Worm (Caenorhabditis elegans) whole organism, L1 larva: Measurements from ENCODE around the gene nmr-1.

Source experiments
- C16A3.4 ChIP-seq: fragments of 150-350 bp; optimal IDR thresholded peaks from 2 replicates; lab custom pipeline; 2014; ENCODE audit warnings: missing biosample characterization, missing genetic modification characterization
- alr-1 ChIP-seq: fragments of 200-800 bp; sonication (Bioruptor generic); optimal IDR thresholded peaks from 2 replicates; lab custom pipeline; 2018; ENCODE audit warnings: borderline replicate concordance, mild to moderate bottlenecking, missing genetic modification characterization, missing compliant biosample characterization
- ceh-63 ChIP-seq: fragments of 200-800 bp; sonication (Bioruptor generic); optimal IDR thresholded peaks from 2 replicates; lab custom pipeline; 2018; ENCODE audit warnings: mild to moderate bottlenecking, missing genetic modification characterization, missing compliant biosample characterization
- ceh-8 ChIP-seq: fragments of 200-800 bp; sonication (Bioruptor generic); optimal IDR thresholded peaks from 2 replicates; lab custom pipeline; 2018; ENCODE audit warnings: mild to moderate bottlenecking, missing genetic modification characterization, moderate library complexity, missing compliant biosample characterization
- ceh-82 ChIP-seq, 3 experiments: fragments of 150-350 bp in 1 of 3; sonication (generic microtip) in 2 of 3; optimal IDR thresholded peaks; 2 replicates each; lab custom pipeline; 2014 to 2017; ENCODE audit warnings: missing biosample characterization in 3 of 3, missing genetic modification characterization in 3 of 3
- dsc-1 ChIP-seq: sonication (generic microtip); optimal IDR thresholded peaks from 2 replicates; lab custom pipeline; 2016; ENCODE audit warnings: mild to moderate bottlenecking, missing genetic modification characterization, missing compliant biosample characterization
- efl-1 ChIP-seq, 4 experiments: fragments of 150-350 bp; optimal IDR thresholded peaks in 3 of 4; peaks in 1 of 4; 1 replicate in 1 of 4; 2 replicates in 3 of 4; lab custom pipeline; 2014; ENCODE audit warnings: missing biosample characterization in 2 of 4, missing genetic modification characterization in 2 of 4, missing genetic modification reagents in 2 of 4
- ets-5 ChIP-seq: fragments of 200-800 bp; sonication (Bioruptor generic); IDR thresholded peaks from 2 replicates; pipeline ENCODE4 v1.3.6; 2022; ENCODE audit warnings: missing genetic modification characterization, missing compliant biosample characterization
- fkh-10 ChIP-seq: sonication (generic microtip); optimal IDR thresholded peaks from 2 replicates; lab custom pipeline; 2017; ENCODE audit warnings: missing biosample characterization, missing genetic modification reagents, missing genetic modification characterization
- grh-1 ChIP-seq: fragments of 200-800 bp; sonication (Bioruptor generic); IDR thresholded peaks from 2 replicates; pipeline ENCODE4 v1.3.6; 2022; ENCODE audit warnings: missing genetic modification reagents, missing genetic modification characterization, missing compliant biosample characterization
- lin-14 ChIP-seq: fragments of 200-800 bp; sonication (Bioruptor generic); optimal IDR thresholded peaks from 2 replicates; lab custom pipeline; 2018; ENCODE audit warnings: mild to moderate bottlenecking, missing genetic modification characterization, moderate library complexity, missing compliant biosample characterization
- mab-9 ChIP-seq: fragments of 200-800 bp; sonication (Bioruptor generic); IDR thresholded peaks from 2 replicates; pipeline ENCODE4 v1.3.6; 2022; ENCODE audit warnings: missing genetic modification reagents, missing genetic modification characterization, missing compliant biosample characterization
- mdl-1 ChIP-seq, 2 experiments: fragments of 150-350 bp; optimal IDR thresholded peaks; 2 replicates each; lab custom pipeline; 2014 to 2017; ENCODE audit warnings: missing biosample characterization in 2 of 2, missing genetic modification characterization in 2 of 2, inconsistent platforms in 1 of 2
- mef-2 ChIP-seq: fragments of 150-350 bp; optimal IDR thresholded peaks from 2 replicates; lab custom pipeline; 2014; ENCODE audit warnings: missing biosample characterization, missing genetic modification characterization
- mep-1 ChIP-seq: fragments of 150-350 bp; optimal IDR thresholded peaks from 2 replicates; lab custom pipeline; 2014; ENCODE audit warnings: missing biosample characterization, missing genetic modification characterization
- nhr-19 ChIP-seq: fragments of 200-800 bp; sonication (Bioruptor generic); conservative IDR thresholded peaks from 2 replicates; pipeline ENCODE4 v1.3.6; 2022; ENCODE audit warnings: missing genetic modification characterization, missing compliant biosample characterization
- nhr-28 ChIP-seq: fragments of 150-350 bp; optimal IDR thresholded peaks from 2 replicates; lab custom pipeline; 2014; ENCODE audit warnings: missing biosample characterization, missing genetic modification characterization
- nhr-85 ChIP-seq: sonication (generic microtip); peaks from one replicate; lab custom pipeline; 2016; ENCODE audit warnings: missing genetic modification characterization, inconsistent platforms, missing compliant biosample characterization
- pax-3 ChIP-seq: fragments of 200-800 bp; sonication (Bioruptor generic); optimal IDR thresholded peaks from 2 replicates; lab custom pipeline; 2018; ENCODE audit warnings: mild to moderate bottlenecking, missing genetic modification characterization, moderate library complexity, missing compliant biosample characterization
- rnt-1 ChIP-seq: sonication (generic microtip); optimal IDR thresholded peaks from 2 replicates; lab custom pipeline; 2016; ENCODE audit warnings: mild to moderate bottlenecking, missing genetic modification characterization, moderate library complexity, missing compliant biosample characterization
- snpc-4 ChIP-seq: fragments of 150-350 bp; optimal IDR thresholded peaks from 2 replicates; lab custom pipeline; 2014; ENCODE audit warnings: missing biosample characterization, missing genetic modification characterization
- snu-23 ChIP-seq: sonication (generic microtip); optimal IDR thresholded peaks from 2 replicates; lab custom pipeline; 2016; ENCODE audit warnings: missing genetic modification characterization, missing compliant biosample characterization
- sup-37 ChIP-seq: fragments of 200-800 bp; sonication (Bioruptor generic); optimal IDR thresholded peaks from 2 replicates; lab custom pipeline; 2018; ENCODE audit warnings: mild to moderate bottlenecking, missing genetic modification characterization, missing compliant biosample characterization
- unc-130 ChIP-seq: fragments of 150-350 bp; optimal IDR thresholded peaks from 2 replicates; lab custom pipeline; 2017; ENCODE audit warnings: missing biosample characterization, missing genetic modification characterization, inconsistent platforms
- unc-30 ChIP-seq: sonication (generic microtip); optimal IDR thresholded peaks from 2 replicates; lab custom pipeline; 2017; ENCODE audit warnings: missing biosample characterization, missing genetic modification characterization
- unc-62 ChIP-seq: fragments of 150-350 bp; optimal IDR thresholded peaks from 2 replicates; lab custom pipeline; 2014; ENCODE audit warnings: missing biosample characterization, missing genetic modification reagents, missing genetic modification characterization
- unc-86 ChIP-seq: sonication (generic microtip); optimal IDR thresholded peaks from 2 replicates; lab custom pipeline; 2016; ENCODE audit warnings: missing genetic modification characterization, missing compliant biosample characterization
- xbp-1 ChIP-seq: sonication (generic microtip); optimal IDR thresholded peaks from 2 replicates; lab custom pipeline; 2016; ENCODE audit warnings: missing genetic modification characterization, missing compliant biosample characterization
- zag-1 ChIP-seq: fragments of 150-350 bp; optimal IDR thresholded peaks from 2 replicates; lab custom pipeline; 2014; ENCODE audit warnings: missing biosample characterization, missing genetic modification characterization
- ztf-11 ChIP-seq, 2 experiments: sonication (generic microtip); optimal IDR thresholded peaks; 2 replicates each; lab custom pipeline; 2016 to 2017; ENCODE audit warnings: missing genetic modification characterization in 2 of 2, missing biosample characterization in 1 of 2, missing compliant biosample characterization in 1 of 2
- ztf-4 ChIP-seq: fragments of 150-350 bp; optimal IDR thresholded peaks from 2 replicates; lab custom pipeline; 2014; ENCODE audit warnings: missing biosample characterization, missing genetic modification characterization

Gene nmr-1

DNA sequence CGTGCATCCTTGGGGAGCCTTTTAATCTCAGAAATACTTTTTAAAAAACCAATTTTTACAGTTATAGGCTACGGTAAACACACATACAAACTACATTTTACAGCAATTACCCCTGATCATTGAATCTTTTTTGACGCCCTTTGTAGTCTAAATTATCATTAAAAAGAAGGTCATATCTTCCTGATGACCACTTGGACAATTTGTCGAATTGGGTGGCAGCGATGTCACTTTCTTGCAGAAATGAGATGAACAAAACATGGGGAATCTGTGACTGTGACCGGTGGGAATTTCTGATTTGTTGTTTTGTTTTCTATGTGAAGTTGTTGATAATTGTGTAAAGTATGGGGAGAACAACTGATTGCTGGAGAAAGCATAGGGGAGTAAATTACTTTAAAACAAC, 3.2 kb upstream of the nmr-1 start (continued):
- no peak for TF ChIP-seq ceh-63 (GFP tag; lab: Kevin White, UChicago)
- no peak for TF ChIP-seq mep-1 (tag; lab: Kevin White, UChicago)

DNA sequence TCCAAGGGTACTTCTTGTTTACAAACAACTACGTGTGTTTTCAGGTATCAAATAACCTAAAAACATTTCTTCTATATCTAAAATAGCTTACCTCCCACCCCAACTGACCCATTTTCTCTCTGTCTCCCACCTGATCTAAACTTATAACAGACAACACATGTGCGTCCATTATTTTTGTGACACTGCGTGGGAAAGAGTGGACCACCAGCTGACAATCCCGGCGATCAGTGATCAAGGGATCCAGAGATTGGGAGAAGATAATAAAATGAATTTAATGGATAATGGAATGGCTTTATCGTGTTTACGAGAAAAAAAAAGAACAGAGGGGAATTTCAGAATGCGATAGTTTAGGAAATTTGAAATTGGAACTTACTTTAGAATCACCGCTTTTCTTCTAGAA, 2.8 kb upstream of the nmr-1 start:
- TF ChIP-seq unc-62 (no peak), nhr-19 (GFP tag; lab: Robert Waterston, UW) (peak; percentile 41), dsc-1 (tag; lab: Kevin White, UChicago) (peak; percentile 32), efl-1 (optimal IDR thresholded peaks at IDR 0.05; lab: Kevin White, UChicago) (peak in 1 of 2 experiments; percentile 6), efl-1 (GFP tag; optimal IDR thresholded peaks at IDR 0.05 in 1 of 2; lab: Kevin White, UChicago) (no peak), rnt-1 (peak; percentile 72), pax-3 (tag; lab: Kevin White, UChicago) (no peak), lin-14 (GFP tag; lab: Kevin White, UChicago) (peak; percentile 59), grh-1 (no peak)

DNA sequence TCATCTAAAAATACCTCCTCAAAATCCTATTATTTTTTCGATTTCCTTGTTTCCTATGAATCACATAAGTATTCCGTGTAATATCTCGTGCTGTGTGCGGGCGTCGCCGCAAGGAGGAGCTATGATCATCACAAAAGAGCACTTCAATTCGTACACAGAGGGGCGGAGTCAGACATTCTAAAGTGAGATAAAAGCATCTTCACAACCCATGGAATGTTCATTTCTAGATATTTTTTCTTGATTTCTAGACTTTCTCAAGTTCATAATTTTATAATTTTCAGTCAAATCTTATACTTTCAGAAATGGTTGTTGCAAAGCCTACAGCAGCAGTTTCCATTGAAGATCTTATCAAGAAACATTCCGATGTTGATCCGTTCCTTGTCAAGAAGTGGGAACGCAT, 975 bp upstream of the nmr-1 start, which contains the start of gene cex-1:
cex-1 (plus strand) TSS at position 301 of the 400 bp plus-strand sequence.
- no peak for TF ChIP-seq fkh-10 (GFP tag; lab: Kevin White, UChicago)
- TF ChIP-seq ets-5 (GFP tag; lab: Robert Waterston, UW), result no peak
- no peak for TF ChIP-seq alr-1
- no peak for TF ChIP-seq mdl-1 (tag; optimal IDR thresholded peaks at IDR 0.05; lab: Kevin White, UChicago)
- TF ChIP-seq nhr-85, result no peak

DNA sequence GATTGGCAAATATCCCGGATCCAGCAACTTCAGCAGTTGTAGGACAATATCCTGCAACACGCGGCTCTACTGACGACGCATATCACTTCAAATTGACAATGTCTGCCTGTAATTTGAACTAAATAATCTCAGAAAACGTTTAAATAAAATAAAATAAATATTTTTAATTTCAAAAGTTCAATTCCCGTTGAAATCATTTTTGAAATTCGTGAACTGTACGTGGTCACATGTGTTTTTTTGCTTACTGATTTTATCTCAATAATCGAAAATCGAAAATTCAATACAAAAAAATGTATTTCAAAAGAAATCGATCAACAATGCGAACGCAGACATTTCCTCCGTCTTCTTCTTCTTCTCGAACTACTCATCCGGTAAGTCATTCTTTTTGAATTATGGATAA, 8.8 kb downstream of the nmr-1 start, which contains the start of gene F07F6.1:
F07F6.1 (plus strand) TSS at position 301 of the 400 bp plus-strand sequence.
- TF ChIP-seq ztf-11 (tag; optimal IDR thresholded peaks at IDR 0.05; lab: Kevin White, UChicago) (no peak), efl-1 (optimal IDR thresholded peaks at IDR 0.05; lab: Kevin White, UChicago) (no peak), efl-1 (GFP tag; optimal IDR thresholded peaks at IDR 0.05 in 1 of 2; lab: Kevin White, UChicago) (no peak), sup-37 (GFP tag; lab: Kevin White, UChicago) (no peak), ceh-8 (no peak), C16A3.4 (no peak), nhr-28 (tag; lab: Kevin White, UChicago) (no peak), xbp-1 (no peak), unc-62 (no peak), lin-14 (GFP tag; lab: Kevin White, UChicago) (no peak), unc-86 (tag; lab: Kevin White, UChicago) (no peak), mab-9 (GFP tag; lab: Robert Waterston, UW) (no peak)

DNA sequence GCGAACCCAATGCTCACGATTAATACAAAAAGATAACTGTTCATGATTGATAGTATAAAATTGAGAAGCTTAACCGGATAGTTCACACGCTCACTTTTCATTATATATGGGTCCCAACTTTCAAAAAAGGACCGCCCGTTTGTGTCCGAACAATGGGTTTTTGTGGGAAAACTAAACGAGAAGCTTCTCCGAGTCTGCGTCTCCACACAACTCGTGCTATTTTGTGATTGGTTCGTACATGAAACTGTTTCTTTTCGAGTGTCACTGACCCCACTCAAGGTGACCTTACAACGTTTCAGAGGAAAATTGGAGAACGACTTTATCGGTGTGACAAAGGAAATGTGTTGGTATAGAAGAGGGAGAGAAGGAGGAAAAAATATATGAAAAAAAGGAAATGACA, 9.6 kb downstream of the nmr-1 start, which contains the start of gene dct-5:
dct-5 (minus strand) TSS at position 101 of the 400 bp plus-strand sequence.
- no peak for TF ChIP-seq snpc-4 (tag; lab: Kevin White, UChicago)
- no peak for TF ChIP-seq ceh-82 (tag; optimal IDR thresholded peaks at IDR 0.05; lab: Kevin White, UChicago)
- TF ChIP-seq mab-9 (GFP tag; lab: Robert Waterston, UW), result no peak

DNA sequence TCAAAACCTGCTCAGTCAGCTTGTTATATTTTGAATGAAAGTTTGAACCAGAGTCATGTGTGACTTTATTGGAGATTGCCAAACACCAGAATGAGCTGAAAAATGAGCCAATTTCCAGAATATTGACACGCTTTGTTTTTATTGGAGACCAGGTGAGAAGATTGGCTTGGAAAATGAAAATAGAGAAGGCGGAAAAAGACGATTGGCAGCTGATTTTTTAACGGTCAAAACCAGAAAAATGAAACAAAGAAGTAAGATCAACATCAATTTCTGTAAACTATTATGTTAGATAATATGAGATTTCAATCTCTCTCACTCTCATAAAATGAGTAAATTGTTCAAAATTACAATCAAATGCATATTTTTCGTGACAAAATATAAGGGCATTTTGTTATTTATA, 13.3 kb downstream of the nmr-1 start, which contains the start of gene srx-114:
srx-114 (minus strand) TSS at position 101 of the 400 bp plus-strand sequence.
- no peak for TF ChIP-seq snu-23 (GFP tag; lab: Kevin White, UChicago)
- TF ChIP-seq unc-130 (tag; lab: Kevin White, UChicago), result no peak
- TF ChIP-seq unc-62, result no peak
- TF ChIP-seq sup-37 (GFP tag; lab: Kevin White, UChicago), result no peak
- TF ChIP-seq unc-30 (tag; lab: Kevin White, UChicago), result no peak
- TF ChIP-seq ztf-4 (tag; lab: Kevin White, UChicago), result no peak
- no peak for TF ChIP-seq efl-1 (optimal IDR thresholded peaks at IDR 0.05; lab: Kevin White, UChicago)
- no peak for TF ChIP-seq efl-1 (GFP tag; optimal IDR thresholded peaks at IDR 0.05 in 1 of 2; lab: Kevin White, UChicago)
- TF ChIP-seq grh-1, result no peak
- no peak for TF ChIP-seq zag-1
- no peak for TF ChIP-seq mef-2 (tag; lab: Kevin White, UChicago)
